Worm (Caenorhabditis elegans): ENCODE data around the gene T25D3.3.

DNA sequence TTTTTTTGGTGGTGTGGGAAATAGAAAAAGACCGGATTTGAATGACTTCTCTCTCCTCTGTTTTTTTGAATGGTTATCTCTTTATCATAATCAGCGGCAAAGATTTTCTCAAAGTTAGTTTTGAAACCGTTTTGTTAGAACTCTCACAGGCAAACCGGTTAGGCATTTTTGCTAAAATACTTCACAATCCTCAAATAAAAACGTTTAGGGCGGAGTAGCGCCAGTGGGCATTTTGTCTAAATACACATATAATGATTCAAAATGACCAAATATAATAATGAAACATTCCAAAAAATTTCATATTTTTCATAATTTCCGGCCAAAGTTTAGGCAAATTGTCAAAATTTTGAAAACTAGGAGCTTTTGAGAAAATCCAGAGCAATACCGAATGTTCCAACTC lies 23.5 kb downstream of the T25D3.3 start, which contains the start of gene T01D1.3:
- no peak for TF ChIP-seq ceh-82 (tag; optimal IDR thresholded peaks at IDR 0.05)
- no peak for TF ChIP-seq nhr-76 (tag; optimal IDR thresholded peaks at IDR 0.05)
- TF ChIP-seq nhr-237 (tag; optimal IDR thresholded peaks at IDR 0.05), result no peak
- no peak for TF ChIP-seq elt-1 (tag; optimal IDR thresholded peaks at IDR 0.05)
- TF ChIP-seq fkh-10 (GFP tag; optimal IDR thresholded peaks at IDR 0.05), result no peak
- no peak for TF ChIP-seq elt-2 (tag; optimal IDR thresholded peaks at IDR 0.05)
- TF ChIP-seq nhr-28 (tag; optimal IDR thresholded peaks at IDR 0.05), result no peak
- no peak for TF ChIP-seq pha-4 (tag; optimal IDR thresholded peaks at IDR 0.05)
- TF ChIP-seq lin-39 (tag; optimal IDR thresholded peaks at IDR 0.05), result no peak
- no peak for TF ChIP-seq nhr-77 (tag; optimal IDR thresholded peaks at IDR 0.05)
- no peak for TF ChIP-seq ama-1 (optimal IDR thresholded peaks at IDR 0.05)
- no peak for TF ChIP-seq fos-1 (tag; optimal IDR thresholded peaks at IDR 0.05)
- no peak for TF ChIP-seq skn-1 (tag; optimal IDR thresholded peaks at IDR 0.05)
